Comparison of ENCODE assay signal across 1 fruit fly cellular context in the genomic region with DNA sequence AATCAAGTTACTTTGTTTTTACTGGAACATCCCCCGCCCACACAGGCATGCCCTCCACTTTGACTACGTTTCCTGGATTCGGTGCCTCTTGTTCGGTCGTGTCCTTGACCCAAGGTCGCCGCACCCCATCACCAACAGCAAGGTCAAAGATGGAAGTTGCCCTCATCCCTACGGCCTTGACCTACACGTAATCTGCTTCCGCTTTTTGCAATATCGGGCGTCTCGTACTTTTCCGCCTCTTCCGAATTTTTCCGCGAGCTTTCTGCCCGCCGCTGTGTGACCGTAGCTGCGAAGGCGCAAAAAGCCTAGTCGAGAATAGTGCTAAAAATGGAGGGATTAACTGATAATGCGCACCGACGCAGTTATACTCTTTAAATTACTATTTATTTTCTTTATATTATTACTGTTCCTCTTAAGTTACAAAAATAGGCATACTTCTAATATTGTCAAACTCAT.
TF ChIP-seq lines count a peak whose summit lies in the region.

A gene (minus strand): TSS at position 269 of the 456 bp plus-strand sequence.

TF ChIP-seq in whole organism, embryonic, 481 proteins besides CTCF, POLR2A, EP300 and RAD21 (continued from another document and continues in another):
- no peak for TF ChIP-seq oc (tag; optimal IDR thresholded peaks at IDR 0.05; lab: Kevin White, UChicago)
- TF ChIP-seq ara (GFP tag; IDR thresholded peaks at IDR 0.05; lab: Robert Waterston, UW), result no peak
- no peak for TF ChIP-seq C15 (GFP tag; IDR thresholded peaks at IDR 0.05; lab: Robert Waterston, UW)
- TF ChIP-seq CkIIα-i1 (GFP tag; IDR thresholded peaks at IDR 0.05; lab: Robert Waterston, UW), result no peak
- TF ChIP-seq dm (GFP tag; optimal IDR thresholded peaks at IDR 0.05; lab: Kevin White, UChicago), result no peak
- TF ChIP-seq gt (GFP tag; IDR thresholded peaks at IDR 0.05; lab: Robert Waterston, UW), result no peak
- TF ChIP-seq CG31441 (GFP tag; IDR thresholded peaks at IDR 0.05; lab: Robert Waterston, UW), result 0 out of 2 replicates have a peak, but pooled peaks have one; percentile 24
- no peak for TF ChIP-seq CG30020 (tag; optimal IDR thresholded peaks at IDR 0.05; lab: Kevin White, UChicago)
- no peak for TF ChIP-seq Max (GFP tag; optimal IDR thresholded peaks at IDR 0.05; lab: Kevin White, UChicago)
- no peak for TF ChIP-seq NC2α (GFP tag; optimal IDR thresholded peaks at IDR 0.05; lab: Kevin White, UChicago)
- no peak for TF ChIP-seq grn (GFP tag; optimal IDR thresholded peaks at IDR 0.05; lab: Kevin White, UChicago)
- TF ChIP-seq fd3F (GFP tag; optimal IDR thresholded peaks at IDR 0.05; lab: Kevin White, UChicago), result no peak
- no peak for TF ChIP-seq pan (optimal IDR thresholded peaks at IDR 0.05; lab: Kevin White, UChicago)
- TF ChIP-seq pan (GFP tag; optimal IDR thresholded peaks at IDR 0.05 in 1 of 2, IDR thresholded peaks at IDR 0.05 in 1 of 2), result no peak
- TF ChIP-seq CG11696 (GFP tag; IDR thresholded peaks at IDR 0.05; lab: Robert Waterston, UW), result 0 out of 2 replicates have a peak, but pooled peaks have one; percentile 8
- TF ChIP-seq CG15601 (tag; optimal IDR thresholded peaks at IDR 0.05; lab: Kevin White, UChicago), result no peak
- TF ChIP-seq Dad (GFP tag; optimal IDR thresholded peaks at IDR 0.05; lab: Kevin White, UChicago), result no peak
- no peak for TF ChIP-seq hth (optimal IDR thresholded peaks at IDR 0.05; lab: Kevin White, UChicago)
- no peak for TF ChIP-seq fru (optimal IDR thresholded peaks at IDR 0.05; lab: Kevin White, UChicago)
- no peak for TF ChIP-seq CG18011 (GFP tag; optimal IDR thresholded peaks at IDR 0.05; lab: Kevin White, UChicago)
- no peak for TF ChIP-seq lab (GFP tag; optimal IDR thresholded peaks at IDR 0.05; lab: Kevin White, UChicago)
- no peak for TF ChIP-seq CG17568 (GFP tag; optimal IDR thresholded peaks at IDR 0.05; lab: Kevin White, UChicago)
- peak; percentile 71 for TF ChIP-seq Rfx (GFP tag; IDR thresholded peaks at IDR 0.05; lab: Robert Waterston, UW)
- TF ChIP-seq CG16779 (GFP tag; IDR thresholded peaks at IDR 0.05; lab: Robert Waterston, UW), result no peak
- no peak for TF ChIP-seq CG6254 (GFP tag; optimal IDR thresholded peaks at IDR 0.05; lab: Kevin White, UChicago)
- no peak for TF ChIP-seq odd (GFP tag; optimal IDR thresholded peaks at IDR 0.05; lab: Kevin White, UChicago)
- TF ChIP-seq CG2678 (tag; optimal IDR thresholded peaks at IDR 0.05; lab: Kevin White, UChicago), result peak; percentile 38
- no peak for TF ChIP-seq CG42726 (GFP tag; IDR thresholded peaks at IDR 0.05; lab: Robert Waterston, UW; ENCODE audit: partially characterized antibody)
- TF ChIP-seq sug (tag; optimal IDR thresholded peaks at IDR 0.05; lab: Kevin White, UChicago), result peak; percentile 22
- TF ChIP-seq Mad (GFP tag; optimal IDR thresholded peaks at IDR 0.05; lab: Kevin White, UChicago), result no peak
- TF ChIP-seq p53 (GFP tag; optimal IDR thresholded peaks at IDR 0.05; lab: Kevin White, UChicago), result no peak
- peak; percentile 99 for TF ChIP-seq D19A (tag; optimal IDR thresholded peaks at IDR 0.05; lab: Kevin White, UChicago)
- TF ChIP-seq Sry-β (GFP tag; optimal IDR thresholded peaks at IDR 0.05; lab: Kevin White, UChicago), result no peak
- peak in 1 of 2 experiments; percentile 21 for TF ChIP-seq Hr51 (GFP tag; optimal IDR thresholded peaks at IDR 0.05; lab: Kevin White, UChicago)
- no peak for TF ChIP-seq CG2875 (GFP tag; optimal IDR thresholded peaks at IDR 0.05; lab: Kevin White, UChicago)
- TF ChIP-seq exex (tag; optimal IDR thresholded peaks at IDR 0.05; lab: Kevin White, UChicago), result no peak
- no peak for TF ChIP-seq schlank (tag; optimal IDR thresholded peaks at IDR 0.05; lab: Kevin White, UChicago)
- TF ChIP-seq Atf3 (GFP tag; optimal IDR thresholded peaks at IDR 0.05; lab: Kevin White, UChicago), result no peak
- TF ChIP-seq CG17912 (GFP tag; optimal IDR thresholded peaks at IDR 0.05; lab: Kevin White, UChicago), result no peak
- TF ChIP-seq crc (GFP tag; optimal IDR thresholded peaks at IDR 0.05; lab: Kevin White, UChicago), result no peak
- TF ChIP-seq dmrt11E (tag; optimal IDR thresholded peaks at IDR 0.05; lab: Kevin White, UChicago), result no peak
- TF ChIP-seq zf30C (GFP tag; optimal IDR thresholded peaks at IDR 0.05; lab: Kevin White, UChicago), result no peak
- TF ChIP-seq CG33557 (GFP tag; optimal IDR thresholded peaks at IDR 0.05; lab: Kevin White, UChicago), result no peak
- TF ChIP-seq mld (GFP tag; IDR thresholded peaks at IDR 0.05; lab: Robert Waterston, UW; ENCODE audit: partially characterized antibody), result no peak
- peak; percentile 24 for TF ChIP-seq CG10147 (GFP tag; optimal IDR thresholded peaks at IDR 0.05; lab: Kevin White, UChicago)
- TF ChIP-seq pzg (GFP tag; optimal IDR thresholded peaks at IDR 0.05; lab: Kevin White, UChicago), result peak; percentile 55
- no peak for TF ChIP-seq sr (GFP tag; IDR thresholded peaks at IDR 0.05; lab: Robert Waterston, UW)
- no peak for TF ChIP-seq CG14965 (GFP tag; optimal IDR thresholded peaks at IDR 0.05; lab: Kevin White, UChicago; ENCODE audit: borderline replicate concordance)
- TF ChIP-seq CG3847 (GFP tag; IDR thresholded peaks at IDR 0.05; lab: Robert Waterston, UW), result peak; percentile 42; the same call in 1 of the 2 replicates
- TF ChIP-seq tgo (GFP tag; IDR thresholded peaks at IDR 0.05; lab: Robert Waterston, UW), result no peak
- no peak for TF ChIP-seq ash1 (GFP tag; optimal IDR thresholded peaks at IDR 0.05; lab: Kevin White, UChicago)
- peak; percentile 37 for TF ChIP-seq CG15514 (GFP tag; optimal IDR thresholded peaks at IDR 0.05; lab: Kevin White, UChicago)
- no peak for TF ChIP-seq Hand (GFP tag; optimal IDR thresholded peaks at IDR 0.05; lab: Kevin White, UChicago)
- TF ChIP-seq CG13424 (tag; optimal IDR thresholded peaks at IDR 0.05; lab: Kevin White, UChicago), result peak; percentile 21
- no peak for TF ChIP-seq trh (GFP tag; optimal IDR thresholded peaks at IDR 0.05; lab: Kevin White, UChicago)
- TF ChIP-seq pum (GFP tag; optimal IDR thresholded peaks at IDR 0.05; lab: Kevin White, UChicago), result no peak
- no peak for TF ChIP-seq pros (GFP tag; optimal IDR thresholded peaks at IDR 0.05; lab: Kevin White, UChicago)
- 0 out of 3 replicates have a peak, but pooled peaks have one; percentile 9 for TF ChIP-seq ken (GFP tag; IDR thresholded peaks at IDR 0.05; lab: Robert Waterston, UW)
- TF ChIP-seq Bteb2 (GFP tag; optimal IDR thresholded peaks at IDR 0.05; lab: Kevin White, UChicago), result no peak
- TF ChIP-seq CG4328 (GFP tag; optimal IDR thresholded peaks at IDR 0.05; lab: Kevin White, UChicago), result no peak
- TF ChIP-seq CG7839 (tag; optimal IDR thresholded peaks at IDR 0.05; lab: Kevin White, UChicago), result peak; percentile 36
- no peak for TF ChIP-seq Chrac-16 (GFP tag; optimal IDR thresholded peaks at IDR 0.05; lab: Kevin White, UChicago)
- TF ChIP-seq Rx (GFP tag; IDR thresholded peaks at IDR 0.05; lab: Robert Waterston, UW), result no peak
- no peak for TF ChIP-seq CG34224 (GFP tag; IDR thresholded peaks at IDR 0.05; lab: Robert Waterston, UW; ENCODE audit: partially characterized antibody)
- TF ChIP-seq tin (GFP tag; optimal IDR thresholded peaks at IDR 0.05; lab: Kevin White, UChicago), result no peak
- TF ChIP-seq CG10543 (GFP tag; optimal IDR thresholded peaks at IDR 0.05; lab: Kevin White, UChicago), result no peak
- TF ChIP-seq CG1603 (tag; optimal IDR thresholded peaks at IDR 0.05; lab: Kevin White, UChicago), result no peak
- TF ChIP-seq CG8478 (optimal IDR thresholded peaks at IDR 0.05; lab: Kevin White, UChicago), result no peak
- peak; percentile 5 for TF ChIP-seq Fer3 (tag; optimal IDR thresholded peaks at IDR 0.05; lab: Kevin White, UChicago)
- no peak for TF ChIP-seq ATbp (GFP tag; optimal IDR thresholded peaks at IDR 0.05; lab: Kevin White, UChicago)
- TF ChIP-seq sens (GFP tag; lab: Kevin White, UChicago), result peak; percentile 61
- TF ChIP-seq CG9609 (GFP tag; optimal IDR thresholded peaks at IDR 0.05; lab: Kevin White, UChicago), result no peak
- no peak for TF ChIP-seq CG7372 (GFP tag; IDR thresholded peaks at IDR 0.05; lab: Robert Waterston, UW)
- no peak for TF ChIP-seq CG9876 (GFP tag; optimal IDR thresholded peaks at IDR 0.05; lab: Kevin White, UChicago)
- no peak for TF ChIP-seq CG8281 (tag; optimal IDR thresholded peaks at IDR 0.05; lab: Kevin White, UChicago)
- TF ChIP-seq Hmr (GFP tag; optimal IDR thresholded peaks at IDR 0.05; lab: Kevin White, UChicago), result no peak
- TF ChIP-seq CG30403 (GFP tag; optimal IDR thresholded peaks at IDR 0.05; lab: Kevin White, UChicago), result no peak
- no peak for TF ChIP-seq CG10462 (GFP tag; optimal IDR thresholded peaks at IDR 0.05; lab: Kevin White, UChicago)
- no peak for TF ChIP-seq sisA (GFP tag; IDR thresholded peaks at IDR 0.05; lab: Robert Waterston, UW)
- TF ChIP-seq CG17186 (GFP tag; optimal IDR thresholded peaks at IDR 0.05; lab: Kevin White, UChicago), result no peak
- no peak for TF ChIP-seq pho (GFP tag; optimal IDR thresholded peaks at IDR 0.05; lab: Kevin White, UChicago)
- 0 out of 4 replicates have a peak, but pooled peaks have one; percentile 5 for TF ChIP-seq chinmo (GFP tag; IDR thresholded peaks at IDR 0.05; lab: Robert Waterston, UW; ENCODE audit: partially characterized antibody)
- peak; percentile 42; the same call in 1 of the 2 replicates for TF ChIP-seq bbx (GFP tag; IDR thresholded peaks at IDR 0.05; lab: Robert Waterston, UW; ENCODE audit: partially characterized antibody)
- no peak for TF ChIP-seq H2.0 (GFP tag; IDR thresholded peaks at IDR 0.05; lab: Robert Waterston, UW)
- no peak for TF ChIP-seq bigmax (GFP tag; optimal IDR thresholded peaks at IDR 0.05; lab: Kevin White, UChicago)
- no peak for TF ChIP-seq CG12071 (GFP tag; optimal IDR thresholded peaks at IDR 0.05; lab: Kevin White, UChicago)
- TF ChIP-seq Scr (GFP tag; IDR thresholded peaks at IDR 0.05; lab: Robert Waterston, UW; ENCODE audit: partially characterized antibody), result no peak
- TF ChIP-seq Dek (tag; optimal IDR thresholded peaks at IDR 0.05; lab: Kevin White, UChicago), result peak; percentile 38
- TF ChIP-seq CG10366 (GFP tag; IDR thresholded peaks at IDR 0.05; lab: Robert Waterston, UW), result no peak
- no peak for TF ChIP-seq lbe (GFP tag; optimal IDR thresholded peaks at IDR 0.05; lab: Kevin White, UChicago)
- TF ChIP-seq B-H1 (GFP tag; IDR thresholded peaks at IDR 0.05; lab: Robert Waterston, UW), result no peak
- no peak for TF ChIP-seq CG7987 (GFP tag; optimal IDR thresholded peaks at IDR 0.05; lab: Kevin White, UChicago)
- TF ChIP-seq ab (GFP tag; optimal IDR thresholded peaks at IDR 0.05; lab: Kevin White, UChicago), result no peak
- no peak for TF ChIP-seq CG6689 (GFP tag; IDR thresholded peaks at IDR 0.05; lab: Robert Waterston, UW)
- no peak for TF ChIP-seq Elba2 (GFP tag; optimal IDR thresholded peaks at IDR 0.05; lab: Kevin White, UChicago)
- TF ChIP-seq CG14710 (tag; optimal IDR thresholded peaks at IDR 0.05; lab: Kevin White, UChicago), result peak; percentile 16
- peak in 1 of 2 experiments; percentile 68 for TF ChIP-seq Eip74EF (GFP tag; optimal IDR thresholded peaks at IDR 0.05; lab: Kevin White, UChicago)
- no peak for TF ChIP-seq CG1647 (GFP tag; optimal IDR thresholded peaks at IDR 0.05; lab: Kevin White, UChicago)
- no peak for TF ChIP-seq Bdp1 (GFP tag; optimal IDR thresholded peaks at IDR 0.05; lab: Kevin White, UChicago)
- TF ChIP-seq CG1233 (GFP tag; optimal IDR thresholded peaks at IDR 0.05; lab: Kevin White, UChicago), result no peak
- no peak for TF ChIP-seq Oaz (GFP tag; IDR thresholded peaks at IDR 0.05; lab: Robert Waterston, UW)
- no peak for TF ChIP-seq CG33213 (GFP tag; optimal IDR thresholded peaks at IDR 0.05; lab: Kevin White, UChicago)
- TF ChIP-seq CG31365 (tag; optimal IDR thresholded peaks at IDR 0.05; lab: Kevin White, UChicago), result no peak
- peak; percentile 88 for TF ChIP-seq ftz-f1 (GFP tag; optimal IDR thresholded peaks at IDR 0.05; lab: Kevin White, UChicago)
- TF ChIP-seq CG8765 (GFP tag; IDR thresholded peaks at IDR 0.05; lab: Robert Waterston, UW), result no peak; the same call in 1 of the 2 replicates
- TF ChIP-seq row (GFP tag; IDR thresholded peaks at IDR 0.05; lab: Robert Waterston, UW), result peak; percentile 93
- no peak for TF ChIP-seq slou (GFP tag; optimal IDR thresholded peaks at IDR 0.05; lab: Kevin White, UChicago)
- no peak for TF ChIP-seq CG43689 (GFP tag; IDR thresholded peaks at IDR 0.05; lab: Robert Waterston, UW)
- TF ChIP-seq CG9437 (GFP tag; optimal IDR thresholded peaks at IDR 0.05; lab: Kevin White, UChicago), result no peak
- no peak for TF ChIP-seq gce (GFP tag; IDR thresholded peaks at IDR 0.05; lab: Robert Waterston, UW)
- no peak for TF ChIP-seq bab2 (GFP tag; optimal IDR thresholded peaks at IDR 0.05; lab: Kevin White, UChicago)
- peak; percentile 76; the same call in 2 of the 3 replicates for TF ChIP-seq Dbx (GFP tag; IDR thresholded peaks at IDR 0.05; lab: Robert Waterston, UW)
- TF ChIP-seq CoRest (tag; optimal IDR thresholded peaks at IDR 0.05; lab: Kevin White, UChicago), result peak; percentile 23
- no peak for TF ChIP-seq sna (GFP tag; IDR thresholded peaks at IDR 0.05; lab: Robert Waterston, UW; ENCODE audit: partially characterized antibody)
- TF ChIP-seq CG1602 (GFP tag; optimal IDR thresholded peaks at IDR 0.05; lab: Kevin White, UChicago), result no peak
- TF ChIP-seq Side (GFP tag; optimal IDR thresholded peaks at IDR 0.05; lab: Kevin White, UChicago), result no peak
- no peak for TF ChIP-seq jumu (GFP tag; optimal IDR thresholded peaks at IDR 0.05; lab: Kevin White, UChicago)
- no peak for TF ChIP-seq onecut (GFP tag; IDR thresholded peaks at IDR 0.05; lab: Robert Waterston, UW)
- TF ChIP-seq Atf-2 (GFP tag; optimal IDR thresholded peaks at IDR 0.05; lab: Kevin White, UChicago), result no peak
- no peak for TF ChIP-seq Dll (GFP tag; IDR thresholded peaks at IDR 0.05; lab: Robert Waterston, UW; ENCODE audit: partially characterized antibody)
- no peak for TF ChIP-seq Taf1 (GFP tag; IDR thresholded peaks at IDR 0.05; lab: Robert Waterston, UW)
- TF ChIP-seq CG1832 (GFP tag; optimal IDR thresholded peaks at IDR 0.05; lab: Kevin White, UChicago), result no peak
- peak; percentile 54 for TF ChIP-seq CG13894 (tag; optimal IDR thresholded peaks at IDR 0.05; lab: Kevin White, UChicago)
- peak; percentile 30 for TF ChIP-seq PHDP (tag; optimal IDR thresholded peaks at IDR 0.05; lab: Kevin White, UChicago)
- TF ChIP-seq CG14014 (GFP tag; IDR thresholded peaks at IDR 0.05; lab: Robert Waterston, UW), result peak; percentile 35; the same call in 1 of the 2 replicates
- peak; percentile 37 for TF ChIP-seq gem (tag; optimal IDR thresholded peaks at IDR 0.05; lab: Kevin White, UChicago)
- TF ChIP-seq so (GFP tag; IDR thresholded peaks at IDR 0.05; lab: Robert Waterston, UW), result no peak
- no peak for TF ChIP-seq zen (tag; optimal IDR thresholded peaks at IDR 0.05; lab: Kevin White, UChicago)
- TF ChIP-seq CG18619 (GFP tag; optimal IDR thresholded peaks at IDR 0.05; lab: Kevin White, UChicago), result no peak
- TF ChIP-seq NK7.1 (GFP tag; optimal IDR thresholded peaks at IDR 0.05; lab: Kevin White, UChicago), result no peak
